Fruit fly (Drosophila melanogaster) whole organism, embryonic: ENCODE data around the gene CG7924.

Experiments
- CG11085 ChIP-seq: fragments of 200-800 bp; sonication (Bioruptor generic); IDR thresholded peaks from 2 replicates; pipeline ENCODE4 v1.3.6; 2022; ENCODE audit warnings: missing biosample characterization, missing genetic modification characterization
- CG11504 ChIP-seq: fragments of 200-800 bp; sonication (Bioruptor generic); optimal IDR thresholded peaks from 3 replicates; lab custom pipeline; 2019; ENCODE audit warnings: missing biosample characterization, mild to moderate bottlenecking, missing genetic modification characterization, moderate library complexity
- CG13123 ChIP-seq: fragments of 200-800 bp; sonication (Bioruptor generic); optimal IDR thresholded peaks from 2 replicates; lab custom pipeline; 2016; ENCODE audit warnings: missing biosample characterization, missing genetic modification characterization
- CG1603 ChIP-seq: fragments of 200-800 bp; sonication (Bioruptor generic); optimal IDR thresholded peaks from 2 replicates; lab custom pipeline; 2019; ENCODE audit warnings: missing biosample characterization, mild to moderate bottlenecking, missing genetic modification characterization, moderate library complexity
- CG16813 ChIP-seq: fragments of 200-800 bp; sonication (Bioruptor generic); IDR thresholded peaks from 3 replicates; pipeline ENCODE4 v1.3.6; 2022; ENCODE audit warnings: missing biosample characterization, missing genetic modification characterization; ENCODE audit not compliant: partially characterized antibody
- CG18262 ChIP-seq: fragments of 200-800 bp; optimal IDR thresholded peaks from 3 replicates; lab custom pipeline; 2019; ENCODE audit warnings: missing biosample characterization, mild to moderate bottlenecking, missing genetic modification characterization, moderate library complexity
- CG33213 ChIP-seq: fragments of 200-800 bp; sonication (Bioruptor generic); optimal IDR thresholded peaks from 3 replicates; lab custom pipeline; 2016; ENCODE audit warnings: missing biosample characterization, missing genetic modification characterization
- CG3838 ChIP-seq: fragments of 200-800 bp; sonication (Bioruptor generic); optimal IDR thresholded peaks from 3 replicates; lab custom pipeline; 2016; ENCODE audit warnings: missing biosample characterization, missing genetic modification characterization
- CG4424 ChIP-seq: fragments of 200-800 bp; sonication (Bioruptor generic); optimal IDR thresholded peaks from 3 replicates; lab custom pipeline; 2016; ENCODE audit warnings: missing biosample characterization, missing genetic modification characterization
- CG8388 ChIP-seq: fragments of 200-800 bp; sonication (Bioruptor generic); optimal IDR thresholded peaks from 2 replicates; lab custom pipeline; 2019; ENCODE audit warnings: missing biosample characterization, mild to moderate bottlenecking, missing genetic modification characterization, moderate library complexity
- CG9437 ChIP-seq: fragments of 200-800 bp; sonication (Bioruptor generic); optimal IDR thresholded peaks from 2 replicates; lab custom pipeline; 2018; ENCODE audit warnings: missing biosample characterization, mild to moderate bottlenecking, missing genetic modification characterization
- CoRest ChIP-seq: fragments of 200-800 bp; sonication (Bioruptor generic); optimal IDR thresholded peaks from 3 replicates; lab custom pipeline; 2018; ENCODE audit warnings: missing biosample characterization, mild to moderate bottlenecking, missing genetic modification characterization, moderate library complexity
- Dfd ChIP-seq, 2 experiments: fragments of >200 bp; optimal IDR thresholded peaks; 2 replicates each; lab custom pipeline; 2017; ENCODE audit warnings: missing biosample characterization in 2 of 2, missing genetic modification characterization in 2 of 2
- HLH54F ChIP-seq: fragments of 200-800 bp; sonication (Bioruptor generic); optimal IDR thresholded peaks from 3 replicates; lab custom pipeline; 2016; ENCODE audit warnings: missing biosample characterization, missing genetic modification characterization
- HmgZ ChIP-seq: fragments of 200-800 bp; sonication (Bioruptor generic); optimal IDR thresholded peaks from 2 replicates; lab custom pipeline; 2018; ENCODE audit warnings: missing biosample characterization, mild to moderate bottlenecking, missing genetic modification characterization
- Kr ChIP-seq: fragments of 200-800 bp; sonication (Bioruptor generic); optimal IDR thresholded peaks from 2 replicates; lab custom pipeline; 2017; ENCODE audit warnings: missing biosample characterization, mild to moderate bottlenecking, missing genetic modification characterization
- Max ChIP-seq: fragments of 200-800 bp; sonication (Bioruptor generic); optimal IDR thresholded peaks from 2 replicates; lab custom pipeline; 2016; ENCODE audit warnings: missing biosample characterization, mild to moderate bottlenecking, missing genetic modification characterization
- Nf-YB ChIP-seq: fragments of 200-800 bp; sonication (Bioruptor generic); optimal IDR thresholded peaks from 3 replicates; lab custom pipeline; 2019; ENCODE audit warnings: missing biosample characterization, mild to moderate bottlenecking, missing genetic modification characterization, moderate library complexity
- Nf-YC ChIP-seq: fragments of 200-800 bp; optimal IDR thresholded peaks from 3 replicates; lab custom pipeline; 2019; ENCODE audit warnings: missing biosample characterization, mild to moderate bottlenecking, missing genetic modification characterization, moderate library complexity
- ab ChIP-seq: fragments of 200-800 bp; sonication (Bioruptor generic); optimal IDR thresholded peaks from 2 replicates; lab custom pipeline; 2016; ENCODE audit warnings: missing biosample characterization, missing genetic modification characterization
- aop ChIP-seq: fragments of 200-800 bp; sonication (Bioruptor generic); IDR thresholded peaks from 2 replicates; pipeline ENCODE4 v1.3.6; 2022; ENCODE audit warnings: missing biosample characterization, missing genetic modification characterization
- ase ChIP-seq: fragments of 200-800 bp; sonication (Bioruptor generic); IDR thresholded peaks from 3 replicates; pipeline ENCODE4 v1.3.6; 2022; ENCODE audit warnings: missing biosample characterization, missing genetic modification characterization
- croc ChIP-seq: fragments of 200-800 bp; sonication (Bioruptor generic); conservative IDR thresholded peaks from 3 replicates; pipeline ENCODE4 v1.3.6; 2022; ENCODE audit warnings: missing biosample characterization, missing genetic modification characterization
- crol ChIP-seq: fragments of 200-800 bp; sonication (Bioruptor generic); IDR thresholded peaks from 2 replicates; pipeline ENCODE4 v1.3.6; 2022; ENCODE audit warnings: missing biosample characterization, missing genetic modification characterization
- exex ChIP-seq: fragments of 200-800 bp; sonication (Bioruptor generic); optimal IDR thresholded peaks from 4 replicates; lab custom pipeline; 2018; ENCODE audit warnings: missing biosample characterization, mild to moderate bottlenecking, missing genetic modification characterization, moderate library complexity
- fd102C ChIP-seq: fragments of 200-800 bp; sonication (Bioruptor generic); optimal IDR thresholded peaks from 2 replicates; lab custom pipeline; 2018; ENCODE audit warnings: missing biosample characterization, mild to moderate bottlenecking, missing genetic modification characterization, moderate library complexity
- gce ChIP-seq: fragments of 200-800 bp; sonication (Bioruptor generic); IDR thresholded peaks from 3 replicates; pipeline ENCODE4 v1.3.6; 2022; ENCODE audit warnings: missing biosample characterization, missing genetic modification characterization
- grn ChIP-seq: fragments of 200-800 bp; sonication (Bioruptor generic); optimal IDR thresholded peaks from 3 replicates; lab custom pipeline; 2017; ENCODE audit warnings: missing biosample characterization, missing genetic modification characterization
- hb ChIP-seq: fragments of 200-800 bp; sonication (Bioruptor generic); IDR thresholded peaks from 3 replicates; pipeline ENCODE4 v1.3.6; 2022; ENCODE audit warnings: missing biosample characterization, missing genetic modification characterization; ENCODE audit not compliant: partially characterized antibody
- ind ChIP-seq: fragments of 200-800 bp; sonication (Bioruptor generic); optimal IDR thresholded peaks from 3 replicates; lab custom pipeline; 2016; ENCODE audit warnings: missing biosample characterization, missing genetic modification characterization
- schlank ChIP-seq: fragments of 200-800 bp; sonication (Bioruptor generic); optimal IDR thresholded peaks from 2 replicates; lab custom pipeline; 2018; ENCODE audit warnings: missing biosample characterization, mild to moderate bottlenecking, missing genetic modification characterization
- sd ChIP-seq: fragments of 200-800 bp; sonication (Bioruptor generic); optimal IDR thresholded peaks from 3 replicates; lab custom pipeline; 2018; ENCODE audit warnings: missing biosample characterization, mild to moderate bottlenecking, missing genetic modification characterization, moderate library complexity
- tna ChIP-seq: fragments of 200-800 bp; sonication (Bioruptor generic); IDR thresholded peaks from 2 replicates; pipeline ENCODE4 v1.3.6; 2022; ENCODE audit warnings: missing biosample characterization, missing genetic modification characterization; ENCODE audit not compliant: partially characterized antibody
- vnd ChIP-seq: fragments of 200-800 bp; sonication (Bioruptor generic); IDR thresholded peaks from 3 replicates; pipeline ENCODE4 v1.3.6; 2022; ENCODE audit warnings: missing biosample characterization, missing genetic modification characterization; ENCODE audit not compliant: partially characterized antibody
- z ChIP-seq: fragments of 200-800 bp; sonication (Bioruptor generic); IDR thresholded peaks from 3 replicates; pipeline ENCODE4 v1.3.6; 2022; ENCODE audit warnings: missing biosample characterization, missing genetic modification characterization

Gene CG7924

DNA sequence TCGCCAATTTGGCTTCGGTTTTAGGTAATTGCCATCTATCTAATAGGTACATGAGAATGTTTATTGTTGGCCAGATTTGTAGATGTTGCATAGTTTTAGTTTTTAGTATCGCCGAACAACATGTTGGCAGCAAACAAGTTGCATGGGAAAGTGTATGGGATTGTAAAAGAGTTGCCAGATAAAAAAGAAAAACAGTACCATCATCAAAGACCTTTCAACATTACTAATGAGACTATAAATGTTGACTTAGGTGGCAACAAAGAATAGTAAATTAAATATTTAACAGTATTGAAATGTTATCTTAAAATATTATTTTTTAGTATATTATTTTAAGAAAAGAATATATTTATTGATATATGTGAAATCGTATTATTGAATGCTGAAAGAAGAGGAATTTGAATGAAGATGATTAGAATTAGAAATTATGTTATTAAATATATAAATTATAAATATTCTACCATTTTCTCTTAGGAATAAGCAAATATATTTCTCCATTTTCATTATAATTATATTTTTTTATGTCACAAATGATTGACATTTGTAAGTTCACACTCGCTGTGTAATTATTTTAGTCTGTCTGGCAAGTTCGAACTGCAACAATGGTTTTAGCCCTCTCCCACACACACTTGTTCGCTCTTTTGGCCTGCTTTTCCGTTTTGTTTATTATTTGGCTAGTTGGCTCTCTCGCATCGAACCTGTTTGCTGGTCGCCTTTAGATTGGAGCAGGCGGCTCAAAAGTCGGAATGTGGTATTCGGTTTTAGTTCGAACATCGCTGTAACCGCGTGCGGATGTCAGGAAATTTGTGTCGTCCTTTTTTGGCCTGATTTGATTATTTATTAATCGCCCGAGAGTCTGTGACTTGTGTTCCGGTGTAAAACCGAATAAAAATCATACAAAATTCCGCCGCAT, 28.4 kb upstream of the CG7924 start (continued):
- TF ChIP-seq CG4424 (GFP tag; lab: Kevin White, UChicago) (peak; percentile 12), hb (GFP tag; lab: Robert Waterston, UW) (no peak), CG3838 (no peak), grn (GFP tag; lab: Kevin White, UChicago) (peak; percentile 1), CG8388 (peak; percentile 11), CG1603 (tag; lab: Kevin White, UChicago) (no peak), fd102C (GFP tag; lab: Kevin White, UChicago) (no peak), ind (peak; percentile 51), CoRest (tag; lab: Kevin White, UChicago) (peak; percentile 55), Max (no peak), CG18262 (tag; lab: Kevin White, UChicago) (peak; percentile 22)

DNA sequence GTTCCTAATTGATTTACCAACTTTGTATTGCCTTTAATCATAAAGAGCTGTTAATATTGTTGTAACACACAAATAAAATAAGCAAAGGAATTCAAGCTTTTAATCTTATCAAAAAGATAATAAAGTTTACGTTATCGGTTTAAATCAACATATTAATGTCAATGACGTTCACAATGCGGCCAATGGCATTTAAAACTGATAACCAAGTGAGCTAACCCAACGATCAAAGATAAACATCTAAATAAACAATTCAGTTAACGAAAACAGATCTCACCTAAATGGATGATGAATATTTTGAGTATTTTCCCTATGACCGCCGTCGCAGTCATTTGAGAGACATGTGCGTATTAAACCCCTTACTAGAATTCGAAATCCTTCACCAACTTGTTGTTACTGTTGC, 25.9 kb upstream of the CG7924 start:
- TF ChIP-seq exex (tag; lab: Kevin White, UChicago) (peak; percentile 55), grn (GFP tag; lab: Kevin White, UChicago) (peak; percentile 80), hb (GFP tag; lab: Robert Waterston, UW) (no peak), Nf-YB (GFP tag; lab: Kevin White, UChicago) (peak; percentile 40), Nf-YC (tag; lab: Kevin White, UChicago) (peak; percentile 42), sd (peak; percentile 67), Kr (no peak)

DNA sequence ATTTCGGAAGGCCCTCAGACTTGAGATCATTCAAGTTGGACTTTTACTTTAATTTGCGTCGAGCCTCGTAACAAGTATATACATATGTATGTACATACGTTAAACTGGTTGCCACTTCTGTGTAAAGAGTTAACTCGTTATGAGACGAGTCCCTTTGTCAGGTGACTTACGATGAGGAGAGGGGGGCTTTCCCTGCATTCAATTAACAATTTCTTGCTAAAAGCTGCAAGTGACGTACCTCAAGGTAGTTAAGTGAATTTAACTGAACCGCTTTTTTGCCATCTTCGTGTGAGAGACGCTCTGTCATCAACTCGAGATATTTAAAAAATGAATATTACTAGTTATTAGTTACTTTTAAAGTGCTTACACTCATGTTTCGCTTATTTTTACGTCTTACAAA, 24.3 kb upstream of the CG7924 start:
- TF ChIP-seq HmgZ (tag; lab: Kevin White, UChicago) (no peak), ase (no peak), ab (GFP tag; lab: Kevin White, UChicago) (no peak), CG11504 (tag; lab: Kevin White, UChicago) (no peak), tna (GFP tag; lab: Robert Waterston, UW) (no peak), schlank (tag; lab: Kevin White, UChicago) (no peak), CG33213 (GFP tag; lab: Kevin White, UChicago) (no peak), CG11085 (GFP tag; lab: Robert Waterston, UW) (no peak), gce (GFP tag; lab: Robert Waterston, UW) (no peak), HLH54F (GFP tag; lab: Kevin White, UChicago) (no peak), z (GFP tag; lab: Robert Waterston, UW) (no peak), aop (GFP tag; lab: Robert Waterston, UW) (no peak), CG9437 (GFP tag; lab: Kevin White, UChicago) (no peak), CG16813 (no peak), crol (no peak), CG13123 (GFP tag; lab: Kevin White, UChicago) (no peak), vnd (GFP tag; lab: Robert Waterston, UW) (no peak), croc (no peak), Dfd (GFP tag; optimal IDR thresholded peaks at IDR 0.05; lab: Kevin White, UChicago) (no peak)
